Fruit fly (Drosophila melanogaster) whole organism, embryonic: Measurements from ENCODE around the gene betaGlu.
A peak's percentile ranks its signal among the peaks of the same experiment; 100 is the strongest.

Experiments used
- CG10366 ChIP-seq: fragments of 200-800 bp; sonication (Bioruptor generic); IDR thresholded peaks from 2 replicates; pipeline ENCODE4 v1.3.6; 2022; ENCODE audit warnings: missing biosample characterization, missing genetic modification characterization
- CG32767 ChIP-seq: fragments of 200-800 bp; sonication (Bioruptor generic); IDR thresholded peaks from 2 replicates; pipeline ENCODE4 v1.3.6; 2022; ENCODE audit warnings: missing biosample characterization, missing genetic modification characterization
- MBD-R2 ChIP-seq: fragments of 200-800 bp; sonication (Bioruptor generic); IDR thresholded peaks from 2 replicates; pipeline ENCODE4 v1.3.6; 2022; ENCODE audit warnings: missing biosample characterization, missing genetic modification characterization
- al ChIP-seq: fragments of 200-800 bp; sonication (Bioruptor generic); IDR thresholded peaks from 2 replicates; pipeline ENCODE4 v1.3.6; 2022; ENCODE audit warnings: missing biosample characterization, missing genetic modification characterization
- crol ChIP-seq: fragments of 200-800 bp; sonication (Bioruptor generic); IDR thresholded peaks from 2 replicates; pipeline ENCODE4 v1.3.6; 2022; ENCODE audit warnings: missing biosample characterization, missing genetic modification characterization
- gcm ChIP-seq: fragments of 200-800 bp; sonication (Bioruptor generic); optimal IDR thresholded peaks from 2 replicates; lab custom pipeline; 2019; ENCODE audit warnings: missing biosample characterization, mild to moderate bottlenecking, missing genetic modification characterization, moderate library complexity
- ken ChIP-seq: fragments of 200-800 bp; sonication (Bioruptor generic); IDR thresholded peaks from 3 replicates; pipeline ENCODE4 v1.3.6; 2022; ENCODE audit warnings: missing biosample characterization, missing genetic modification characterization
- lov ChIP-seq, 2 experiments: fragments of 200-800 bp in 1 of 2; fragments of >200 bp in 1 of 2; sonication (Bioruptor generic) in 1 of 2; IDR thresholded peaks in 1 of 2; optimal IDR thresholded peaks in 1 of 2; 2 replicates in 1 of 2; 3 replicates in 1 of 2; pipeline versions ENCODE4 v1.3.6 to Lab custom; 2017 to 2022; ENCODE audit warnings: missing biosample characterization in 1 of 2, missing genetic modification characterization in 1 of 2
- slbo ChIP-seq: fragments of 200-800 bp; sonication (Bioruptor generic); IDR thresholded peaks from 2 replicates; pipeline ENCODE4 v1.3.6; 2022; ENCODE audit warnings: missing biosample characterization, missing genetic modification characterization
- sr ChIP-seq: fragments of 200-800 bp; sonication (Bioruptor generic); IDR thresholded peaks from 3 replicates; pipeline ENCODE4 v1.3.6; 2022; ENCODE audit warnings: missing biosample characterization, missing genetic modification characterization
- ttk ChIP-seq: fragments of 200-800 bp; sonication (Bioruptor generic); IDR thresholded peaks from 2 replicates; pipeline ENCODE4 v2.1.2; 2022; ENCODE audit warnings: missing biosample characterization, missing genetic modification characterization
- yki ChIP-seq: fragments of >200 bp; optimal IDR thresholded peaks from 3 replicates; lab custom pipeline; 2018
- zen ChIP-seq: fragments of 200-800 bp; sonication (Bioruptor generic); optimal IDR thresholded peaks from 3 replicates; lab custom pipeline; 2018; ENCODE audit warnings: missing biosample characterization, mild to moderate bottlenecking, missing genetic modification characterization, moderate library complexity
- zen2 ChIP-seq: fragments of 200-800 bp; sonication (Bioruptor generic); IDR thresholded peaks from 3 replicates; pipeline ENCODE4 v1.3.6; 2022; ENCODE audit warnings: missing biosample characterization, missing genetic modification characterization; ENCODE audit not compliant: partially characterized antibody

Gene betaGlu

DNA sequence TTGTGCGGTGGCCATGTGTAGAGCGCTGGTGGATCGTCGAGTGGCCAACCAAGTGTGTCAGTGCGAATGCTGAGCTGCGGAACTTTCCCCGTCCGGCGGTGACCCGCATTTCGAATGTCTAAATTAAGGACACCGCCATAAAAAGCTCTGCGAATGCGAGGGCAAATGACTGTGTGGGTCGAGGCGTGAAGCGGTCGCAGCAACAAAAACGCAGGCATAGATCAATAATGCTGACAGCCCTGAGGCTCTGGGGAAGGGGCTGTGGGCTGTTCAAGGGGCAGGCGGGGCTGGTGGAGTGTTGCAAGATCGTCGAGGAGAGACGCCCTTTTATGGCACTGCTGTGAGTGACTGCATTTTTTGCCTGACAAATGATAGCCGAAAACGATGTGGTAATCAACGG, 52.2 kb downstream of the betaGlu start:
- TF ChIP-seq zen2 (GFP tag; lab: Robert Waterston, UW) (no peak), lov (optimal IDR thresholded peaks at IDR 0.05; lab: Kevin White, UChicago) (no peak), lov (GFP tag; IDR thresholded peaks at IDR 0.05; lab: Robert Waterston, UW) (0 out of 3 replicates have a peak, but pooled peaks have one; percentile 29), zen (tag; lab: Kevin White, UChicago) (no peak), slbo (GFP tag; lab: Robert Waterston, UW) (0 out of 2 replicates have a peak, but pooled peaks have one; percentile 14), CG10366 (GFP tag; lab: Robert Waterston, UW) (0 out of 2 replicates have a peak, but pooled peaks have one; percentile 16), sr (peak; percentile 75; the same call in 2 of the 3 replicates), yki (lab: Kevin White, UChicago) (no peak), al (GFP tag; lab: Robert Waterston, UW) (no peak), gcm (peak; percentile 41), crol (peak; percentile 54), MBD-R2 (GFP tag; lab: Robert Waterston, UW) (no peak), ken (GFP tag; lab: Robert Waterston, UW) (0 out of 3 replicates have a peak, but pooled peaks have one; percentile 11), CG32767 (GFP tag; lab: Robert Waterston, UW) (no peak), ttk (GFP tag; lab: Robert Waterston, UW) (peak; percentile 30; the same call in 1 of the 2 replicates)
